Fruit fly (Drosophila melanogaster) ovary, adult (tissue): ENCODE data around the gene CG18304.

Source experiments
- CG17801 ChIP-seq: fragments of 200-800 bp; optimal IDR thresholded peaks from 2 replicates; lab custom pipeline; 2019; ENCODE audit warnings: missing biosample characterization, mild to moderate bottlenecking, missing genetic modification characterization, moderate library complexity; ENCODE audit not compliant: partially characterized antibody

CG18304 gene

DNA sequence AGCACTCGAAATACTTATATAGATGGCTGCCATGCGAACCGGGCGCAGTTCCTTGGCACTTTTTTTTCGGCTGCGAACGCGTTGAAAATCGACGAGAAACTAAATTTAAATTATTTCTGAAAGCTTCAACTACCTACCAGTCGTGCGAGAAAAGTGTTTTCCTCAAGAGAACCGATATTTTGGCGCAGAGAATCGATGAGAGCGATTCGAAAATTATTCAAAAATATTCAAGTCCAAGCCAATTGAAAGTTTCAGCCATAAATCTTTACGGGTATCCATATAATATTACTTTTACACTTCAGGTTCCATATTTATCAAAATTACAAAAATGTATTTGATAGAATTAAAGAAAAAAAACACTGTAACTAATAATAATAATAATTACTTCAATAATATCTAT, at the start of gene CG18304:
Gene CG18304, minus strand, starts transcription at position 101 of the 400 bp plus-strand sequence.
- no peak for TF ChIP-seq CG17801 (GFP tag; lab: Kevin White, UChicago)

DNA sequence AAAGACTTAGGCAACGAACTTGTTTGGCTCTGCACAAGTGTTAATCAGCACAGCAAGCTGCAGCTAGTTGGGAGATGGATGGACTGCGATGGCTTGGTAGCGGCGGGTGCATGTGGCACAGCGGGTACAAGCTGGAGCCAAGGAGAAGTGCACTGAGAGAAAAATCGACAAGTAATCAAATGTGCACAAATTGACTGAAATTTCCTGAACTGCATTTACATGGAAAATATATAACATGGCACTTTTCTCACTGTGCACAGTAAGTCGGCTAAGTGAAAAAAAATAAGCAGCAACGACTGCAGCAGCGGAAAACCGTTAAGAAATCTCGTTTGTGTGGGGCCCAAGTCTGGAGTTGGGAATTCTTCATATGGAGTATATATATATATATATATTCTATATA, 48.5 kb upstream of the CG18304 start:
- no peak for TF ChIP-seq CG17801 (GFP tag; lab: Kevin White, UChicago)

DNA sequence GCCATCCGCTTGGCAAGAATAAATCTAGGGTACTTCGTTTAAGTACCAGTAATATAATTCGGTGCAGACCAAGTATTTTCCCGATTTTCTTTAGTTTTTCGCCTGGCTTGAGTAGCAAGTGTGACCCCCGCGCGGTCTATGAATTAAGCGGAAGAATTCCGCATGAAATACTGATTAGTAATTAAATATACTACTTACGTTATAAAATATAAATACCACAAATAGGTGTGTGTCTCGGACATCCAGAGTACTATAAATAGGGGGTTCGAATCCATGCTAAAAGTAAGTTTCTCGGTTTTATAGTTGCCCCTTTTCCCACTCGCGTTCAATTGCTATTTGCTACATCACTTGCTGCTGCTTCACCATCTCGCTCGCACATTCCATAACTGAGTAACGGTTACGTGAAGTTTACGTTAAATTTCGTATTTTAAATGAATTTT, 29.0 kb upstream of the CG18304 start, which contains the start of gene snRNP-U1-70K:
Gene snRNP-U1-70K, minus strand, starts transcription at position 141 of the 440 bp plus-strand sequence.
- TF ChIP-seq CG17801 (GFP tag; lab: Kevin White, UChicago), result no peak

DNA sequence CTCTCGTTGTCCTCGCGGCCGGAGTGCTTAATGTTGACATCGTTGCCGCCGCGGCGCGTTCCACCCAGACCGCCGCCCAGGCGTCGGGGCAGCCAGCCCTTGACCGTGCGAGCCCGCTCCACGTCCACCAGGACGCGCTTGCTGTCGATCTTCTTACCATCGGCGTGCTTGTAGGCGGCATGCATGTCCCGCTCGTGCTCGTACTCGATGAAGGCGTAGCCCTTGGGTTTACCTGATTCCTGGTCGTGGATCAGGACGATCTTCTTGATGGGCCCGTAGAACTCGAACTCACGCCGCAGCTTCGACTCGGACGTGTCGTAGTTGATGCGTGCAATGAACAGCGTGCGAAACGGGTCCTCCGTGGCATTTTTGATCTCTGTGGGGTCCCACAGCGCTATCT, 28.2 kb upstream of the CG18304 start:
- no peak for TF ChIP-seq CG17801 (GFP tag; lab: Kevin White, UChicago)

DNA sequence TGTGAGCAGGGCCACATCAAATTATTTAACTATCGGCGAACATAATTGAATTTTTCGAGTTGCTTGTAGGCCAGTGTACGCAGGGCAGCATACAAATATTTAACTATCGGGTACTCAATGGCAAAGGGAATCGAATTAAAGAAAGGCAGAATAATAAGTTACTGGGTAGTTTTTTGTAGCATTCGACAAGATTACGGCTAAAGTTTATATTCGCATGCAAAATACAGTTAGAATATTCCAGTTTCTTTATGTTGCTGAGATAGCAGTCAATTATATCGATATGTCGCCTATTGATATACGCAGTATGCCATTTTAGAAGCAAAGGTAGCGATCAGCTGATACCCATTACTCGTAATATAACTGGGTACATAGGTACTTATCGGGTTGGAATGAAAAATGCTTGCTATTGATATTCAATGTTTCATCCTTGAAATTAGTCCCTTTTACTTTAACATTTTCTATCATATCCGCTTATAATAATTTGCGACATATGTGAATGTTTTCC, 25.5 kb upstream of the CG18304 start:
- TF ChIP-seq CG17801 (GFP tag; lab: Kevin White, UChicago), result peak; percentile 1

DNA sequence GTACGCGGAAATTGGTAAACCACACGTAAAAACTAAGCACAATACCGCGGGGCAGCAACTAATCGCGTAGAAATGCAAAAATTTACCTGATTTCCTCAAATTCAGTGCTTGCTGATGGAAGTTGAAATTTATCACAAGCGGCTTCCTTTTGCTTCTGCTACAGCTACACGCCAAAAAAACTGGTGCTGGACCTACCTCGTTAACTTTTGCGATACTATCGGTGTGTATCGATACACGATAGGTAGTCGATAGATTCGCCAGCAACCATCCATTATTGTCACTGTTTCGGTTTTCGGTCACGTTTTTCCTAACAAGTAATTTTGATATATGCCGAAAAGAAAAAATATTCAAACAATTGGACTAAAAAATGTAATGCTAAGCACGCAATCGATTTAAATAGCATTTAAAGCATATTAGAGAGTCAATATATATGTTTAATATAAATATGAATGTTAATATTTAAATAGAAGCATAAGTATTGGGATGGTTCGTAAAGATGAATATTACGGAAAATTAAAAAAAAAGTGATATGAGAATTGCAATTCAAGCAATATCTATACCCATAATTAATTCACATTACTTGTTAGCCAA, 24.9 kb upstream of the CG18304 start, which contains the start of gene Sumo:
Gene Sumo, minus strand, starts transcription at position 223 of the 591 bp plus-strand sequence.
- no peak for TF ChIP-seq CG17801 (GFP tag; lab: Kevin White, UChicago)

DNA sequence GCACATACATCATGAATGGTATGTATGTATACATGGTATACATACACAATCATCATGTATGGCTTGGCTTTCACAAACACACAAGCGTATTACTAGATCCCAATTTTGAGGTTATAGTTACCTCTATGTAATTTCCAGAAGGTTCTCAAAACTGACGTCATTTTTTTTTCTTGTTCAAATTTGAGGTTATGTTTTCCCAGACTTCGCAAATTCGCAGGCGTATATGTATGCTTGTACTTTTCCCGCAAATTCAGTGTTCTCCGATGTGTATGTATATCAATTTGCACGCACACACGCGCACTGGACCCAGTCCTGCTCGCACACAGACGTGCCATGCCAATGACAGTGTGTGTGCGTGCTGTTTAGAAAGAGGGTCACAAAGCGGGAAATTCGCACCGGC, 23.7 kb upstream of the CG18304 start:
- TF ChIP-seq CG17801 (GFP tag; lab: Kevin White, UChicago), result no peak

DNA sequence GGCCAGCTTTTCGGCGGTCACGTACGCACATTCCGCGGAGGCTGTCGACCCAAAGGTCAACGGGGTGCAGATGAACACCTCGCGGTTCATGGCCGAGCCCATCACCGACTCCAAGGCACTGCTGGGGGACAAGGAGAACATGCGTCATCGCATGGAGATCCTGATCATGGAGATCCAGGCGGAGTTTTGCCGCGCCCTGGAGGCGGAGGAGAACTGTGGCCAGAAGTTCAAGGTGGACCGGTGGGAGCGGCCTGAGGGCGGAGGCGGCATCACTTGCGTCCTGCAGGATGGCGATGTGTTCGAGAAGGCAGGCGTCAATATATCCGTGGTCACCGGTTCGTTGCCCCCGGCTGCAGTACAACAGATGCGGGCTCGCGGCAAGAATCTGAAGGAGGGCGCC, 22.0 kb upstream of the CG18304 start:
- TF ChIP-seq CG17801 (GFP tag; lab: Kevin White, UChicago), result no peak

DNA sequence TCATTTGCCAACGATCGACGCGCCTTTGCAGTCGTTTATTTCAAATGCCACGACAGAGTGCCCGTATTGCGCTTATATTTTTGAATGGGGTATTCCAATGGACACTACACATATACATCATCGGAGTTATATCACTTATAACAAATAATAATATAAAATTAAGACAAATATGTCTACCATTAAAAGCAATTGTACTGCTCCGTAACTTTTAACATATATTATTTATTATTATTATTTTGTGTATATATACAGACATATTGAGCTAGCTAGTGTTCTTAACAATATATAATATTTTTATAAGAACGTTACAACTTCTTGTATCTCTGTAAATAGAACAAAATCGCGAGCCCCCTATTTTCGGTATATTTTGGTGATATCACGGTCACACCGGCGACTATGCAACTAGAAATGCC, 21.4 kb upstream of the CG18304 start, which contains the start of the genes sip2 and Coprox:
Gene sip2, minus strand, starts transcription at position 53 of the 413 bp plus-strand sequence.
Gene Coprox, plus strand, starts transcription at position 400 of the 413 bp plus-strand sequence.
- TF ChIP-seq CG17801 (GFP tag; lab: Kevin White, UChicago), result peak; percentile 68

DNA sequence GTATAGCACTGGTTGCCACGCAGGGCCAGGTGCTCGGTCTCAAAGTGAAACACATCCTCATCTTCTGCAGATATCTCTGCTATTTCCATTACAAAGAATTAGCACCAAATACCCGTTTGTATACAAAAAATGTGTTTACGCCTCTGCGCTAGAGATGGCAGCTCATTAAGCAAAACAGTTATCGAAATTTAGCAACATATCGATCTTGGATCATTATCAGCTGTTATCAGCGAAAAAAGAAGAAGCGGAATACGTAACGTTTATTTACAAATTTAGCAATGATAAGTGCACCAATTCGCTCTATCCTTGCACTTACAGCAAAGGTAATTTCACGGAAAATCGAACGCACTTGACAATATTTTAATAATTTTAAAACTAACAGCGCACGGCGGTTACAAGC, 17.6 kb upstream of the CG18304 start, which contains the start of the genes Atac1 and Hmgcl:
Gene Atac1, minus strand, starts transcription at position 164 of the 400 bp plus-strand sequence.
Gene Hmgcl, plus strand, starts transcription at position 213 of the 400 bp plus-strand sequence.
- no peak for TF ChIP-seq CG17801 (GFP tag; lab: Kevin White, UChicago)

DNA sequence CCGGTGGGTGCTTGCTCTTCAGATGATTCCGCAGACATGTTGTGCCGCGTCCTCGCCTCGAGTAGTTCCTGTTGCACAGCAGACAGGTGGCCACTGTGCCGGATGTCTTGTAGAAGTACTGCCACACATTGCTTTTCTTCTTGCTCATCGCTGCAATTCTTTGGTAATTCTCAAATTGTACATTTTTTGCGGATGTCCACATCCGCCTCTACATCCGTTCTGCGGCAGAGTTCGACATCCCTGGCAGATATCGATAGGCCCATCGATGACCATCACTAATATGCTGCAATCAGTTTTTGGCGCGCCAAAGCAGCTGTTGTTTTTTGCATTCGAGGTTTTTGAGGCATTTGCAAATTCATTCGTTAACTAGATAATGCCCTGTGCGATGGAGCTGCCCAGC, 14.1 kb upstream of the CG18304 start, which contains the start of the genes CG13775 and CG3430:
Gene CG13775, minus strand, starts transcription at position 226 of the 400 bp plus-strand sequence.
Gene CG3430, plus strand, starts transcription at position 284 of the 400 bp plus-strand sequence.
- TF ChIP-seq CG17801 (GFP tag; lab: Kevin White, UChicago), result no peak

DNA sequence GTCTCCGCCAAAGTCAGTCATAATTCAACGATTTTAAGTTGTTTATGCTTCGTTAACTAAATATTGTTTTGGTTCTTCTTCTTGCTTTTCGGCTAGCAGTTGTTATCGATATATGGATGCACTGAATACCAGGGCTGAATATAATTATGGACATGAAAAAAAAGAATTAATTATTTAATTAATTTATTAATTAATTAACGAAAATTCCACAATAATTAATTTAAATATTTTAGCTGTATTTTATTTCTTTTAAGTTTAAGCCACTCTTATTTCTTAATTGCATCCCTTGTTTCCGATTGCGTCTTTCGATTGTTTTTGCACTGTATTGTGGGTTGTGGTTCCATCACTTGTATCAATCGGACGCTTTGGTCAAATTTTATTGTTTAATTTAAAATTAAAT, 7.5 kb upstream of the CG18304 start, which contains the start of the genes Gas41 and SA1:
Gene Gas41, minus strand, starts transcription at position 112 of the 400 bp plus-strand sequence.
Gene SA1, plus strand, starts transcription at position 326 of the 400 bp plus-strand sequence.
- TF ChIP-seq CG17801 (GFP tag; lab: Kevin White, UChicago), result peak; percentile 18

DNA sequence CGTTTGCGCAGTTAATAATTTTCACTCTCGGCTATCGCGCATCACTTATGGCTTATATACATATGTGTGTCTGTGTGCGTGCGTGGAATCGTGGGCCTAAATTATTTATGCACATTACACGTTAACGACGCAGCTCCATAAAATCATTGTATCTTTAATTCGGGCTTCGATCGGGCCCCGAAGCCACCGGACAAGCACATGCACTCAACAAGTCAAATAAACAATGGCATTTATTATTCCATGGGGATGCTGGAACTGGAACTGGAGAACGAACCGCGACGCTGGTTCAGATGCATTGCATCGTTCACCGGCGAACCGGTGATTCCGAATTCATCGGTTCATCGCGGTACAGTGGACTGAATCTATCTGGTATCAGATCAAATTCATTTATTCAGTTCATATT, 5.9 kb upstream of the CG18304 start, which contains the start of gene ihog:
Gene ihog, minus strand, starts transcription at position 269 of the 403 bp plus-strand sequence.
- TF ChIP-seq CG17801 (GFP tag; lab: Kevin White, UChicago), result no peak

DNA sequence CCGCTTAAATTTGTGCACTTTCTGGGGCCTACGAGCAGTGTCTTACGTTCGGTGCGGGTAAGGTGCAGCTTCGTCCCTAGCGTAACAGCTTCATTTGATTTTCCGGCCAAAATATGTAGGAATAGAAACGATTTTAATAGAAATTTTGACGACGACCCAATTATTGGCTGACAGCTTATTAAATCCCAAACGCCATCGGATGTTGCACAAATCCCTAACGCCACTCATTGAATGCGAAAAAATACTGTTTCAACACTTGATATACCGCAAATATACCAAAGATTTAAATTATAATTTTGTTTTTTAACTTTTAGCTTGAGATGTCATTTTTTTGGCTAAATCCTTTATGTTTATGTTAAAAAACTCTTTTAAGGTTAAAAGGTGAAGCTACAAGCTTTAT, 2.5 kb upstream of the CG18304 start, which contains the start of gene Fgop2:
Gene Fgop2, minus strand, starts transcription at position 202 of the 400 bp plus-strand sequence.
- TF ChIP-seq CG17801 (GFP tag; lab: Kevin White, UChicago), result peak; percentile 30

DNA sequence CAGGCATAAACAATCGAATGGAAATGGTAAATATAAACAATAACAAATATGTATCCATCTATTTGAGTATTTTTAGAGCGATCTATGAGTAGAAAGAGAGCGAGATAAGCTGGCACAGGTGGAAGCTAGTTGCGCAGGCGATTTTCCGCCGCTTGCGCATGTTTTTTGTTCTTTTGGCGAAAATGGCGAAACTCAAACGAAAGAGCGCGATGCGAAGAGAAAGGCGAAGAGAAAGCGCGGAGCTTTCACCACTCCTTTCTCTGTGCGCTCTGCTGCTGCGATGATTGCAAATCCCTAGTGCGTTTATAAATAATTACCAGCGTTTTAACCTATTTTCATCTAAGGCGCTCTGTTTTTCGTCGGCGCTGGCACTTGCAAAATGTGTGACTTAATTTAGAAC, 883 bp downstream of the CG18304 start:
- TF ChIP-seq CG17801 (GFP tag; lab: Kevin White, UChicago), result no peak
